Fruit fly (Drosophila melanogaster): Measurements from ENCODE around the gene sta.

- no peak for TF ChIP-seq CG14441 (GFP tag; IDR thresholded peaks at IDR 0.05)
- peak; percentile 66 for TF ChIP-seq CG1792 (GFP tag; optimal IDR thresholded peaks at IDR 0.05)
- TF ChIP-seq Gug (GFP tag; IDR thresholded peaks at IDR 0.05), result peak; percentile 12; the same call in 1 of the 4 replicates
- TF ChIP-seq nerfin-1 (tag; optimal IDR thresholded peaks at IDR 0.05), result peak; percentile 13
- no peak for TF ChIP-seq CG8765 (GFP tag; IDR thresholded peaks at IDR 0.05)
- peak; percentile 96 for TF ChIP-seq hb (GFP tag; IDR thresholded peaks at IDR 0.05; ENCODE audit: partially characterized antibody)
- no peak for TF ChIP-seq HHEX (GFP tag; optimal IDR thresholded peaks at IDR 0.05)
- TF ChIP-seq CG12155 (GFP tag; optimal IDR thresholded peaks at IDR 0.05), result peak; percentile 35
- TF ChIP-seq org-1 (GFP tag; optimal IDR thresholded peaks at IDR 0.05), result no peak
- no peak for TF ChIP-seq CG6765 (GFP tag; optimal IDR thresholded peaks at IDR 0.05)
- TF ChIP-seq unpg (GFP tag; optimal IDR thresholded peaks at IDR 0.05), result no peak
- TF ChIP-seq CG8089 (GFP tag; optimal IDR thresholded peaks at IDR 0.05), result no peak
- TF ChIP-seq Ets97D (GFP tag; optimal IDR thresholded peaks at IDR 0.05), result peak; percentile 97
Measured at dm6 chrX:1512753-1513226, 29.6 kb upstream of the sta start, which contains the start of gene CG14795.
